Worm (Caenorhabditis elegans) whole organism, late embryonic: ENCODE data around the gene F55C12.19.

ENCODE experiments used
- elt-2 ChIP-seq: sonication (generic microtip); optimal IDR thresholded peaks from 2 replicates; lab custom pipeline; 2016; ENCODE audit warnings: missing genetic modification reagents, missing genetic modification characterization, missing compliant biosample characterization
- ets-4 ChIP-seq: sonication (generic microtip); optimal IDR thresholded peaks from 2 replicates; lab custom pipeline; 2016; ENCODE audit warnings: missing genetic modification characterization, missing compliant biosample characterization
- fkh-10 ChIP-seq: fragments of 150-350 bp; optimal IDR thresholded peaks from 2 replicates; lab custom pipeline; 2014; ENCODE audit warnings: missing biosample characterization, missing genetic modification reagents, missing genetic modification characterization
- hlh-15 ChIP-seq: sonication (generic microtip); optimal IDR thresholded peaks from 2 replicates; lab custom pipeline; 2016; ENCODE audit warnings: missing genetic modification characterization, missing compliant biosample characterization
- hlh-30 ChIP-seq: sonication (generic microtip); optimal IDR thresholded peaks from 2 replicates; lab custom pipeline; 2017; ENCODE audit warnings: antibody characterized with exemption, missing genetic modification characterization, missing compliant biosample characterization; ENCODE audit not compliant: insufficient read depth
- pha-4 ChIP-seq: fragments of 150-350 bp; optimal IDR thresholded peaks from 2 replicates; lab custom pipeline; 2018; ENCODE audit warnings: missing biosample characterization, missing genetic modification reagents, missing genetic modification characterization

ce11 chrII:5901407-5902026 is 35.6 kb downstream of the F55C12.19 start:
- TF ChIP-seq hlh-30 (no peak), fkh-10 (GFP tag; lab: Kevin White, UChicago) (no peak), hlh-15 (tag; lab: Kevin White, UChicago) (no peak), ets-4 (tag; lab: Kevin White, UChicago) (no peak), pha-4 (tag; lab: Kevin White, UChicago) (no peak), elt-2 (tag; lab: Kevin White, UChicago) (no peak)
